Fruit fly (Drosophila melanogaster): Measurements from ENCODE around the gene mRpS6.
A peak's percentile ranks its signal among the peaks of the same experiment; 100 is the strongest.

The mRpS6 gene

DNA sequence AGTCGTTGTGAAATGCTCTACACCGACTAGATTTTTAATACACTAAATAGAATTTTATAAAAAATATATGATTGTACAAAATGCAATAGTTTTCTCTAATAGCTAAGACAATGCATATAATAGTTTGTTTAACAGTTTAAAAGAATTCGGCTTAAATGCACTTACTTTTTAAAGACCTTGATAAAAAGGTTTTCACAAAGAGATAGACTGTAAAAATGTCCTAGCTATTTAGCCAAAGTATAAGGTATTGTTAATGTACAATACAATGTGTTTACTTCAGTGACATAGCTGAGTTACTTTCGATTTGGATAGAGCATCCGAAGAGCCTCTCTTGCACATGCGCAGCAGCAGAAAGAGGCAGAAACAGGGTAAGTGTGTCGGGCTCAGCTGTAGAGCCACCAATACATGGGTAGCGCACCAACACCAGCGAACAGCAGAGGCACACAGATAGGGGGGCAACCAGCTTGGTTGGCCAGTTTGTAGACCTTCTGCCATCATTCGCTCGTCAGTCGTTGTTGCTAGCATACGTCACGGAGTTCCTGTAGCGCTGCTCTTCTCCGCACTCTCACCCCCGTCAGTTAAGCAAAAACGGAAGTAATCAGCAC lies 42.4 kb downstream of the mRpS6 start, which contains the start of gene TP53INP (continued):
- TF ChIP-seq az2 (GFP tag; optimal IDR thresholded peaks at IDR 0.05) (peak; percentile 91), CG16779 (GFP tag; IDR thresholded peaks at IDR 0.05) (peak; percentile 61; the same call in 1 of the 2 replicates), sisA (GFP tag; IDR thresholded peaks at IDR 0.05) (peak; percentile 77; the same call in 1 of the 2 replicates), CG11695 (GFP tag; IDR thresholded peaks at IDR 0.05) (peak; percentile 74), amos (GFP tag; IDR thresholded peaks at IDR 0.05; ENCODE audit: partially characterized antibody) (no peak; the same call in 1 of the 2 replicates), H15 (GFP tag; IDR thresholded peaks at IDR 0.05) (peak; percentile 66; the same call in 1 of the 3 replicates), fd96Cb (tag; optimal IDR thresholded peaks at IDR 0.05) (peak; percentile 89), p53 (GFP tag; optimal IDR thresholded peaks at IDR 0.05) (no peak), CG13424 (tag; optimal IDR thresholded peaks at IDR 0.05) (peak; percentile 93), Fer2 (tag; optimal IDR thresholded peaks at IDR 0.05) (peak; percentile 59), Xrp1 (GFP tag; IDR thresholded peaks at IDR 0.05) (peak; percentile 84), CG30020 (tag; optimal IDR thresholded peaks at IDR 0.05) (peak; percentile 64), Doc3 (GFP tag; IDR thresholded peaks at IDR 0.05; ENCODE audit: partially characterized antibody) (no peak), CG11093 (GFP tag; IDR thresholded peaks at IDR 0.05) (peak; percentile 62; the same call in 1 of the 3 replicates), vfl (GFP tag; optimal IDR thresholded peaks at IDR 0.05) (peak; percentile 47), bbx (GFP tag; IDR thresholded peaks at IDR 0.05; ENCODE audit: partially characterized antibody) (peak; percentile 59), E2f1 (GFP tag; IDR thresholded peaks at IDR 0.05) (peak; percentile 70), Ravus (GFP tag; IDR thresholded peaks at IDR 0.05) (no peak), chif (GFP tag; optimal IDR thresholded peaks at IDR 0.05) (peak; percentile 64 to 77), Gug (GFP tag; IDR thresholded peaks at IDR 0.05) (no peak; the same call in 2 of the 4 replicates), wor (GFP tag; IDR thresholded peaks at IDR 0.05) (peak; percentile 65), ATbp (GFP tag; optimal IDR thresholded peaks at IDR 0.05) (peak; percentile 81), croc (GFP tag; conservative IDR thresholded peaks at IDR 0.05) (peak; percentile 75), chm (GFP tag; IDR thresholded peaks at IDR 0.05) (peak; percentile 62), CG11696 (GFP tag; IDR thresholded peaks at IDR 0.05) (0 out of 2 replicates have a peak, but pooled peaks have one; percentile 21), CG2889 (GFP tag; IDR thresholded peaks at IDR 0.05) (no peak), otp (GFP tag; IDR thresholded peaks at IDR 0.05) (no peak), pfk (GFP tag; optimal IDR thresholded peaks at IDR 0.05) (no peak), zfh1 (GFP tag; IDR thresholded peaks at IDR 0.05) (peak; percentile 60; the same call in 2 of the 3 replicates), gcm (GFP tag; optimal IDR thresholded peaks at IDR 0.05) (peak; percentile 90), HLH4C (GFP tag; IDR thresholded peaks at IDR 0.05; ENCODE audit: partially characterized antibody) (no peak), bcd (GFP tag; optimal IDR thresholded peaks at IDR 0.05) (peak; percentile 86), Hsf (GFP tag; optimal IDR thresholded peaks at IDR 0.05) (peak; percentile 86), gro (GFP tag; optimal IDR thresholded peaks at IDR 0.05) (peak; percentile 84), H2.0 (GFP tag; IDR thresholded peaks at IDR 0.05) (peak; percentile 62), HLH3B (GFP tag; IDR thresholded peaks at IDR 0.05) (peak; percentile 68), dati (GFP tag; IDR thresholded peaks at IDR 0.05) (no peak), Spps (tag; optimal IDR thresholded peaks at IDR 0.05) (peak; percentile 83), sob (GFP tag; IDR thresholded peaks at IDR 0.05) (peak; percentile 65), CG9727 (GFP tag; optimal IDR thresholded peaks at IDR 0.05) (peak; percentile 94), NFAT (GFP tag; IDR thresholded peaks at IDR 0.05) (no peak), HLH54F (GFP tag; optimal IDR thresholded peaks at IDR 0.05) (peak; percentile 68), crp (GFP tag; optimal IDR thresholded peaks at IDR 0.05) (peak in 1 of 2 experiments; percentile 74), gem (tag; optimal IDR thresholded peaks at IDR 0.05) (peak; percentile 96), Bdp1 (GFP tag; optimal IDR thresholded peaks at IDR 0.05) (peak; percentile 21), Jarid2 (GFP tag; optimal IDR thresholded peaks at IDR 0.05) (peak; percentile 68), grn (GFP tag; optimal IDR thresholded peaks at IDR 0.05) (peak; percentile 19), pum (GFP tag; optimal IDR thresholded peaks at IDR 0.05) (peak; percentile 75), Dref (GFP tag; IDR thresholded peaks at IDR 0.05) (no peak)
